Worm (Caenorhabditis elegans) whole organism, L4/young adult: ENCODE data around the gene clec-166.

Source experiments
- W03F9.2 ChIP-seq: fragments of 150-350 bp; optimal IDR thresholded peaks from 2 replicates; lab custom pipeline; 2014; ENCODE audit warnings: missing biosample characterization, missing genetic modification characterization
- dao-5 ChIP-seq: sonication (generic microtip); optimal IDR thresholded peaks from 2 replicates; lab custom pipeline; 2016; ENCODE audit warnings: missing genotype, missing genetic modification characterization, moderate library complexity, missing compliant biosample characterization
- him-1 ChIP-seq: sonication (generic microtip); optimal IDR thresholded peaks from 2 replicates; lab custom pipeline; 2016; ENCODE audit warnings: missing genotype, missing genetic modification reagents, missing genetic modification characterization, missing compliant biosample characterization

DNA sequence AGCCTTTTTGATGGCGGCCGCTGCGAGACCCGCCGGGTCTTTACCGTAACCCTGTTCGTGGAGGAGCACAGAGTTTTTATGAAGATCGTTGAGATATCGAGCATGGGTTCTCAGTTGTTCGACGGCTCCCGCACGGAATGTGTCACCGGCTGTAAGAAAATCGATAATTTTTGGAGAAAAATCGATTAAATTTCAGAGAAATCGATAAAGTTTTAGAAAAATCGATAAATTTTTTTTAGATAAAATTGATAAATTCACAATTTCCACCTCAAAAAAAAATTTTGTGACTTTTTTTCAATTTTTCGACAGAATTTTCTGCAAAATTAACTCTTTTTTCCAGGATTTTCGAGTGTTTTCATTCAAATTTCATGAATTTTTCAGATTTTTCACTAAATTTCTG is 16.4 kb downstream of the clec-166 start:
- no peak for TF ChIP-seq W03F9.2
- TF ChIP-seq him-1 (tag; lab: Kevin White, UChicago) = no peak
- TF ChIP-seq dao-5 (tag; lab: Kevin White, UChicago) = no peak
